Worm (Caenorhabditis elegans) whole organism, young adult: ENCODE results near the gene hsp-43.

Source experiments
- F10E7.11 ChIP-seq: sonication (generic microtip); optimal IDR thresholded peaks from 2 replicates; lab custom pipeline; 2017; ENCODE audit warnings: mild to moderate bottlenecking, missing genetic modification characterization, moderate library complexity, missing compliant biosample characterization
- F22D6.2 ChIP-seq: sonication (generic microtip); optimal IDR thresholded peaks from 2 replicates; lab custom pipeline; 2016; ENCODE audit warnings: mild to moderate bottlenecking, missing genetic modification characterization, missing compliant biosample characterization
- F52B5.7 ChIP-seq: sonication (generic microtip); optimal IDR thresholded peaks from 2 replicates; lab custom pipeline; 2016; ENCODE audit warnings: mild to moderate bottlenecking, missing genetic modification characterization, missing compliant biosample characterization
- F55B11.4 ChIP-seq: sonication (generic microtip); optimal IDR thresholded peaks from 2 replicates; lab custom pipeline; 2016; ENCODE audit warnings: missing compliant biosample characterization, missing genetic modification characterization, borderline replicate concordance; ENCODE audit not compliant: insufficient read depth
- T07F8.4 ChIP-seq: sonication (generic microtip); optimal IDR thresholded peaks from 2 replicates; lab custom pipeline; 2016; ENCODE audit warnings: mild to moderate bottlenecking, missing genetic modification characterization, moderate library complexity, missing compliant biosample characterization
- Y53F4B.3 ChIP-seq: fragments of 200-800 bp; sonication (Bioruptor generic); IDR thresholded peaks from 2 replicates; pipeline ENCODE4 v1.3.6; 2022; ENCODE audit warnings: missing genetic modification reagents, missing genetic modification characterization, missing compliant biosample characterization
- aptf-2 ChIP-seq: fragments of 200-800 bp; sonication (Bioruptor generic); conservative IDR thresholded peaks from 2 replicates; pipeline ENCODE4 v1.3.6; 2022; ENCODE audit warnings: missing genetic modification reagents, missing genetic modification characterization, missing compliant biosample characterization
- attf-5 ChIP-seq: fragments of 200-800 bp; sonication (Bioruptor generic); optimal IDR thresholded peaks from 2 replicates; lab custom pipeline; 2018; ENCODE audit warnings: mild to moderate bottlenecking, missing genetic modification characterization, missing compliant biosample characterization
- attf-6 ChIP-seq: fragments of 200-800 bp; sonication (Bioruptor generic); IDR thresholded peaks from 2 replicates; pipeline ENCODE4 v1.3.6; 2022; ENCODE audit warnings: missing genetic modification reagents, missing genetic modification characterization, missing compliant biosample characterization
- ccch-3 ChIP-seq: fragments of 200-800 bp; sonication (Bioruptor generic); optimal IDR thresholded peaks from 2 replicates; lab custom pipeline; 2018; ENCODE audit warnings: mild to moderate bottlenecking, missing genetic modification characterization, missing compliant biosample characterization
- ceh-40 ChIP-seq: fragments of 200-800 bp; sonication (Bioruptor generic); IDR thresholded peaks from 2 replicates; pipeline ENCODE4 v1.3.6; 2022; ENCODE audit warnings: missing genetic modification characterization, missing compliant biosample characterization
- ceh-79 ChIP-seq: sonication (generic microtip); optimal IDR thresholded peaks from 2 replicates; lab custom pipeline; 2017; ENCODE audit warnings: mild to moderate bottlenecking, missing genetic modification characterization, missing compliant biosample characterization
- chd-7 ChIP-seq: sonication (generic microtip); optimal IDR thresholded peaks from 2 replicates; lab custom pipeline; 2016; ENCODE audit warnings: mild to moderate bottlenecking, missing genetic modification characterization, moderate library complexity, missing compliant biosample characterization
- die-1 ChIP-seq: sonication (generic microtip); optimal IDR thresholded peaks from 2 replicates; lab custom pipeline; 2016; ENCODE audit warnings: missing genotype, mild to moderate bottlenecking, missing genetic modification characterization, missing compliant biosample characterization
- dox-1 ChIP-seq: fragments of 200-800 bp; sonication (Bioruptor generic); IDR thresholded peaks from 2 replicates; pipeline ENCODE4 v1.3.6; 2022; ENCODE audit warnings: missing genetic modification reagents, missing genetic modification characterization, missing compliant biosample characterization
- dpl-1 ChIP-seq: fragments of 150-350 bp; optimal IDR thresholded peaks from 2 replicates; lab custom pipeline; 2014; ENCODE audit warnings: missing biosample characterization, missing genetic modification reagents, missing genetic modification characterization
- egl-18 ChIP-seq: fragments of 200-800 bp; sonication (Bioruptor generic); IDR thresholded peaks from 2 replicates; pipeline ENCODE4 v1.3.6; 2022; ENCODE audit warnings: missing genetic modification reagents, missing genetic modification characterization, missing compliant biosample characterization
- ekl-4 ChIP-seq: fragments of 200-800 bp; sonication (Bioruptor generic); IDR thresholded peaks from 2 replicates; pipeline ENCODE4 v1.3.6; 2022; ENCODE audit warnings: missing genetic modification reagents, missing genetic modification characterization, missing compliant biosample characterization
- ets-4 ChIP-seq: fragments of 200-800 bp; sonication (Bioruptor generic); optimal IDR thresholded peaks from 2 replicates; lab custom pipeline; 2018; ENCODE audit warnings: mild to moderate bottlenecking, missing genetic modification characterization, missing compliant biosample characterization
- fkh-3 ChIP-seq: sonication (generic microtip); optimal IDR thresholded peaks from 2 replicates; lab custom pipeline; 2016; ENCODE audit warnings: mild to moderate bottlenecking, missing genetic modification characterization, missing compliant biosample characterization
- gei-17 ChIP-seq: fragments of 200-800 bp; sonication (Bioruptor generic); optimal IDR thresholded peaks from 2 replicates; lab custom pipeline; 2018; ENCODE audit warnings: mild to moderate bottlenecking, missing genetic modification characterization, missing compliant biosample characterization
- hmg-1.2 ChIP-seq: fragments of 200-800 bp; sonication (Bioruptor generic); IDR thresholded peaks from 2 replicates; pipeline ENCODE4 v1.3.6; 2022; ENCODE audit warnings: missing genetic modification reagents, missing genetic modification characterization, missing compliant biosample characterization
- hmg-20 ChIP-seq: fragments of 200-800 bp; sonication (Bioruptor generic); IDR thresholded peaks from 2 replicates; pipeline ENCODE4 v1.3.6; 2022; ENCODE audit warnings: missing genetic modification reagents, missing genetic modification characterization, missing compliant biosample characterization
- hrde-1 ChIP-seq: sonication (generic microtip); optimal IDR thresholded peaks from 2 replicates; lab custom pipeline; 2016; ENCODE audit warnings: missing genetic modification characterization, mild to moderate bottlenecking, missing compliant biosample characterization, moderate library complexity, missing genotype, missing genetic modification reagents, borderline replicate concordance
- hsf-1 ChIP-seq: fragments of 200-800 bp; sonication (Bioruptor generic); IDR thresholded peaks from 2 replicates; pipeline ENCODE4 v1.3.6; 2022; ENCODE audit warnings: missing genetic modification reagents, missing genetic modification characterization, missing compliant biosample characterization
- lag-1 ChIP-seq: fragments of 200-800 bp; sonication (Bioruptor generic); IDR thresholded peaks from 2 replicates; pipeline ENCODE4 v1.3.6; 2022; ENCODE audit warnings: missing genetic modification reagents, missing genetic modification characterization, missing compliant biosample characterization
- lin-26 ChIP-seq: fragments of 200-800 bp; sonication (Bioruptor generic); IDR thresholded peaks from 2 replicates; pipeline ENCODE4 v1.3.6; 2022; ENCODE audit warnings: missing genetic modification reagents, missing genetic modification characterization, missing compliant biosample characterization
- mel-28 ChIP-seq: sonication (generic microtip); optimal IDR thresholded peaks from 2 replicates; lab custom pipeline; 2016; ENCODE audit warnings: borderline replicate concordance, mild to moderate bottlenecking, missing genetic modification characterization, missing compliant biosample characterization
- mxl-1 ChIP-seq: sonication (generic microtip); optimal IDR thresholded peaks from 2 replicates; lab custom pipeline; 2016; ENCODE audit warnings: missing genetic modification characterization, missing compliant biosample characterization
- nfyb-1 ChIP-seq: fragments of 200-800 bp; sonication (Bioruptor generic); IDR thresholded peaks from 2 replicates; pipeline ENCODE4 v1.3.6; 2022; ENCODE audit warnings: missing genetic modification reagents, missing genetic modification characterization, missing compliant biosample characterization
- rcor-1 ChIP-seq: fragments of 200-800 bp; sonication (Bioruptor generic); IDR thresholded peaks from 2 replicates; pipeline ENCODE4 v1.3.6; 2022; ENCODE audit warnings: missing genetic modification reagents, missing genetic modification characterization, missing compliant biosample characterization
- sdz-38 ChIP-seq: sonication (generic microtip); optimal IDR thresholded peaks from 2 replicates; lab custom pipeline; 2016; ENCODE audit warnings: missing genotype, missing genetic modification characterization, missing compliant biosample characterization
- sea-2 ChIP-seq: fragments of 200-800 bp; sonication (Bioruptor generic); IDR thresholded peaks from 2 replicates; pipeline ENCODE4 v1.3.6; 2022; ENCODE audit warnings: missing genetic modification characterization, missing compliant biosample characterization
- snpc-4 ChIP-seq, 5 experiments: fragments of 150-350 bp in 1 of 5; sonication (generic microtip) in 4 of 5; optimal IDR thresholded peaks; 2 replicates each; lab custom pipeline; 2014 to 2018; ENCODE audit warnings: missing genetic modification characterization in 5 of 5, missing biosample characterization in 3 of 5, antibody characterized with exemption in 2 of 5, mild to moderate bottlenecking in 2 of 5, missing compliant biosample characterization in 2 of 5, missing genotype in 2 of 5, moderate library complexity in 2 of 5, missing genetic modification reagents in 1 of 5
- tbx-9 ChIP-seq: sonication (generic microtip); optimal IDR thresholded peaks from 2 replicates; lab custom pipeline; 2016; ENCODE audit warnings: borderline replicate concordance, missing genetic modification characterization, inconsistent platforms, missing compliant biosample characterization
- unc-130 ChIP-seq: sonication (generic microtip); optimal IDR thresholded peaks from 2 replicates; lab custom pipeline; 2016; ENCODE audit warnings: missing genetic modification reagents, missing genetic modification characterization, missing compliant biosample characterization
- zfh-2 ChIP-seq: fragments of 200-800 bp; sonication (Bioruptor generic); conservative IDR thresholded peaks from 2 replicates; pipeline ENCODE4 v1.3.6; 2022; ENCODE audit warnings: missing genetic modification reagents, missing genetic modification characterization, missing compliant biosample characterization
- ztf-26 ChIP-seq: sonication (generic microtip); optimal IDR thresholded peaks from 2 replicates; lab custom pipeline; 2017; ENCODE audit warnings: missing genetic modification characterization, missing compliant biosample characterization

The hsp-43 gene

ce11 chrX:6219892-6220291, 15.5 kb downstream of the hsp-43 start (continued):
- TF ChIP-seq unc-130 (GFP tag; lab: Kevin White, UChicago) (peak; percentile 15), chd-7 (tag; lab: Kevin White, UChicago) (peak; percentile 63), egl-18 (no peak), F22D6.2 (tag; lab: Kevin White, UChicago) (no peak), hsf-1 (no peak), rcor-1 (GFP tag; lab: Robert Waterston, UW) (no peak), attf-6 (GFP tag; lab: Robert Waterston, UW) (no peak), ets-4 (peak; percentile 16), F52B5.7 (peak; percentile 58), die-1 (tag; lab: Kevin White, UChicago) (peak; percentile 78), dpl-1 (no peak), ceh-79 (tag; lab: Kevin White, UChicago) (peak; percentile 20), gei-17 (GFP tag; lab: Kevin White, UChicago) (peak; percentile 1), lag-1 (GFP tag; lab: Robert Waterston, UW) (no peak), hrde-1 (tag; lab: Kevin White, UChicago) (peak; percentile 5), aptf-2 (GFP tag; lab: Robert Waterston, UW) (no peak), F55B11.4 (tag; lab: Kevin White, UChicago) (no peak), dox-1 (GFP tag; lab: Robert Waterston, UW) (no peak; the same call in 1 of the 2 replicates), ceh-40 (GFP tag; lab: Robert Waterston, UW) (0 out of 2 replicates have a peak, but pooled peaks have one; percentile 18), mxl-1 (tag; lab: Kevin White, UChicago) (peak; percentile 43), hmg-20 (GFP tag; lab: Robert Waterston, UW) (peak; percentile 32; the same call in 1 of the 2 replicates), sea-2 (GFP tag; lab: Robert Waterston, UW) (no peak), F10E7.11 (tag; lab: Kevin White, UChicago) (no peak), sdz-38 (tag; lab: Kevin White, UChicago) (no peak), fkh-3 (no peak), attf-5 (GFP tag; lab: Kevin White, UChicago) (peak; percentile 66), nfyb-1 (GFP tag; lab: Robert Waterston, UW) (0 out of 2 replicates have a peak, but pooled peaks have one; percentile 57), ekl-4 (0 out of 2 replicates have a peak, but pooled peaks have one; percentile 13), T07F8.4 (tag; lab: Kevin White, UChicago) (peak; percentile 26), snpc-4 (GFP tag; optimal IDR thresholded peaks at IDR 0.05; lab: Kevin White, UChicago) (peak; percentile 62), snpc-4 (tag; optimal IDR thresholded peaks at IDR 0.05; lab: Kevin White, UChicago) (no peak), ccch-3 (GFP tag; lab: Kevin White, UChicago) (no peak), lin-26 (GFP tag; lab: Robert Waterston, UW) (peak; percentile 89), tbx-9 (no peak), Y53F4B.3 (GFP tag; lab: Robert Waterston, UW) (no peak), mel-28 (tag; lab: Kevin White, UChicago) (no peak), ztf-26 (tag; lab: Kevin White, UChicago) (peak; percentile 55), zfh-2 (GFP tag; lab: Robert Waterston, UW) (no peak)

- no peak for TF ChIP-seq hmg-1.2 (GFP tag; lab: Robert Waterston, UW)
Observed at ce11 chrX:6216551-6216950, 18.8 kb downstream of the hsp-43 start, which contains the start of gene lrch-1. lrch-1 (minus strand) TSS chrX:6216651.
